Worm (Caenorhabditis elegans) whole organism, L3 larva: Measurements from ENCODE around the gene tkr-1.

Source experiments
- aly-2 ChIP-seq: fragments of 150-350 bp; optimal IDR thresholded peaks from 2 replicates; lab custom pipeline; 2014; ENCODE audit warnings: missing biosample characterization, missing genetic modification characterization
- daf-12 ChIP-seq: fragments of 150-350 bp; optimal IDR thresholded peaks from 2 replicates; lab custom pipeline; 2014; ENCODE audit warnings: missing biosample characterization, missing genetic modification reagents, missing genetic modification characterization
- egl-27 ChIP-seq: sonication (generic microtip); optimal IDR thresholded peaks from 4 replicates; lab custom pipeline; 2017; ENCODE audit warnings: missing biosample characterization, missing genetic modification reagents, missing genetic modification characterization
- elt-2 ChIP-seq: sonication (generic microtip); optimal IDR thresholded peaks from 2 replicates; lab custom pipeline; 2016; ENCODE audit warnings: missing genetic modification reagents, mild to moderate bottlenecking, missing genetic modification characterization, missing compliant biosample characterization
- lin-15B ChIP-seq: fragments of 150-350 bp; optimal IDR thresholded peaks from 2 replicates; lab custom pipeline; 2014; ENCODE audit warnings: missing biosample characterization, missing genetic modification characterization
- mdl-1 ChIP-seq: fragments of 150-350 bp; optimal IDR thresholded peaks from 2 replicates; lab custom pipeline; 2014; ENCODE audit warnings: missing biosample characterization, missing genetic modification characterization
- nhr-25 ChIP-seq: sonication (generic microtip); optimal IDR thresholded peaks from 2 replicates; lab custom pipeline; 2017; ENCODE audit warnings: missing biosample characterization, missing genetic modification characterization
- nhr-77 ChIP-seq: fragments of 150-350 bp; optimal IDR thresholded peaks from 2 replicates; lab custom pipeline; 2014; ENCODE audit warnings: missing biosample characterization, missing genetic modification characterization
- unc-39 ChIP-seq: sonication (generic microtip); optimal IDR thresholded peaks from 4 replicates; lab custom pipeline; 2017; ENCODE audit warnings: missing biosample characterization, missing genetic modification characterization
- unc-62 ChIP-seq: fragments of 150-350 bp; sonication (generic microtip); optimal IDR thresholded peaks from 4 replicates; lab custom pipeline; 2014; ENCODE audit warnings: missing biosample characterization, missing genetic modification reagents, missing genetic modification characterization

- TF ChIP-seq nhr-77 (tag; lab: Kevin White, UChicago) (no peak), unc-39 (tag; lab: Kevin White, UChicago) (no peak), nhr-25 (tag; lab: Kevin White, UChicago) (no peak), mdl-1 (tag; lab: Kevin White, UChicago) (no peak), aly-2 (tag; lab: Kevin White, UChicago) (no peak), lin-15B (tag; lab: Kevin White, UChicago) (no peak), unc-62 (GFP tag; lab: Kevin White, UChicago) (no peak), egl-27 (tag; lab: Kevin White, UChicago) (no peak), daf-12 (tag; lab: Kevin White, UChicago) (no peak), elt-2 (no peak)
Observed at ce11 chrIII:9346114-9346513, 37.5 kb upstream of the tkr-1 start.
